Worm (Caenorhabditis elegans) whole organism, L1 larva: ENCODE measurements around the gene F17H10.4.

Source experiments
- Y116A8C.19 ChIP-seq: sonication (generic microtip); optimal IDR thresholded peaks from 2 replicates; lab custom pipeline; 2016; ENCODE audit warnings: missing compliant biosample characterization, missing genetic modification characterization, borderline replicate concordance
- aha-1 ChIP-seq: fragments of 150-350 bp; optimal IDR thresholded peaks from 2 replicates; lab custom pipeline; 2014; ENCODE audit warnings: missing biosample characterization, missing genetic modification characterization
- alr-1 ChIP-seq: fragments of 200-800 bp; sonication (Bioruptor generic); optimal IDR thresholded peaks from 2 replicates; lab custom pipeline; 2018; ENCODE audit warnings: borderline replicate concordance, mild to moderate bottlenecking, missing genetic modification characterization, missing compliant biosample characterization
- aly-2 ChIP-seq: fragments of 150-350 bp; optimal IDR thresholded peaks from 2 replicates; lab custom pipeline; 2014; ENCODE audit warnings: missing biosample characterization, missing genetic modification characterization
- ama-1 ChIP-seq: fragments of 150-350 bp; optimal IDR thresholded peaks from 2 replicates; lab custom pipeline; 2014
- ceh-82 ChIP-seq, 3 experiments: fragments of 150-350 bp in 1 of 3; sonication (generic microtip) in 2 of 3; optimal IDR thresholded peaks; 2 replicates each; lab custom pipeline; 2014 to 2017; ENCODE audit warnings: missing biosample characterization in 3 of 3, missing genetic modification characterization in 3 of 3
- ceh-88 ChIP-seq: fragments of 200-800 bp; sonication (Bioruptor generic); IDR thresholded peaks from 2 replicates; pipeline ENCODE4 v1.3.6; 2022; ENCODE audit warnings: missing genetic modification characterization, missing compliant biosample characterization
- dsc-1 ChIP-seq: sonication (generic microtip); optimal IDR thresholded peaks from 2 replicates; lab custom pipeline; 2016; ENCODE audit warnings: mild to moderate bottlenecking, missing genetic modification characterization, missing compliant biosample characterization
- efl-1 ChIP-seq, 4 experiments: fragments of 150-350 bp; optimal IDR thresholded peaks in 3 of 4; peaks in 1 of 4; 1 replicate in 1 of 4; 2 replicates in 3 of 4; lab custom pipeline; 2014; ENCODE audit warnings: missing biosample characterization in 2 of 4, missing genetic modification characterization in 2 of 4, missing genetic modification reagents in 2 of 4
- efl-3 ChIP-seq: fragments of 200-800 bp; sonication (Bioruptor generic); optimal IDR thresholded peaks from 2 replicates; lab custom pipeline; 2018; ENCODE audit warnings: mild to moderate bottlenecking, missing genetic modification characterization, missing compliant biosample characterization
- egl-13 ChIP-seq: sonication (generic microtip); optimal IDR thresholded peaks from 2 replicates; lab custom pipeline; 2016; ENCODE audit warnings: missing genotype, missing genetic modification reagents, missing genetic modification characterization, missing compliant biosample characterization
- egl-27 ChIP-seq, 2 experiments: fragments of 150-350 bp in 1 of 2; sonication (generic microtip); optimal IDR thresholded peaks; 3 replicates each; lab custom pipeline; 2017 to 2018; ENCODE audit warnings: missing biosample characterization in 2 of 2, missing genetic modification characterization in 2 of 2, missing genetic modification reagents in 2 of 2
- elt-2 ChIP-seq: sonication (generic microtip); optimal IDR thresholded peaks from 2 replicates; lab custom pipeline; 2016; ENCODE audit warnings: missing genetic modification characterization, mild to moderate bottlenecking, inconsistent platforms, missing compliant biosample characterization, missing genetic modification reagents
- elt-3 ChIP-seq, 6 experiments: fragments of 150-350 bp in 1 of 6; sonication (generic microtip); optimal IDR thresholded peaks; 2 replicates each; lab custom pipeline; 2017 to 2018; ENCODE audit warnings: missing biosample characterization in 6 of 6, missing genetic modification characterization in 6 of 6, inconsistent platforms in 1 of 6
- ets-5 ChIP-seq: fragments of 200-800 bp; sonication (Bioruptor generic); IDR thresholded peaks from 2 replicates; pipeline ENCODE4 v1.3.6; 2022; ENCODE audit warnings: missing genetic modification characterization, missing compliant biosample characterization
- fkh-10 ChIP-seq: sonication (generic microtip); optimal IDR thresholded peaks from 2 replicates; lab custom pipeline; 2017; ENCODE audit warnings: missing biosample characterization, missing genetic modification reagents, missing genetic modification characterization
- fkh-4 ChIP-seq: sonication (generic microtip); optimal IDR thresholded peaks from 2 replicates; lab custom pipeline; 2016; ENCODE audit warnings: missing compliant biosample characterization, missing genetic modification characterization, borderline replicate concordance
- fos-1 ChIP-seq: fragments of 150-350 bp; optimal IDR thresholded peaks from 2 replicates; lab custom pipeline; 2014; ENCODE audit warnings: missing biosample characterization, missing genetic modification characterization
- hlh-4 ChIP-seq: sonication (generic microtip); optimal IDR thresholded peaks from 2 replicates; lab custom pipeline; 2016; ENCODE audit warnings: mild to moderate bottlenecking, missing genetic modification characterization, missing compliant biosample characterization
- isw-1 ChIP-seq: fragments of 200-800 bp; sonication (Bioruptor generic); IDR thresholded peaks from 2 replicates; pipeline ENCODE4 v1.3.6; 2022; ENCODE audit warnings: missing genetic modification characterization, missing compliant biosample characterization
- jun-1 ChIP-seq: fragments of 150-350 bp; optimal IDR thresholded peaks from 2 replicates; lab custom pipeline; 2014; ENCODE audit warnings: missing biosample characterization, missing genetic modification reagents, missing genetic modification characterization
- lin-13 ChIP-seq: fragments of 150-350 bp; optimal IDR thresholded peaks from 2 replicates; lab custom pipeline; 2014; ENCODE audit warnings: missing biosample characterization, missing genetic modification reagents, missing genetic modification characterization
- lir-3 ChIP-seq: sonication (generic microtip); optimal IDR thresholded peaks from 2 replicates; lab custom pipeline; 2016; ENCODE audit warnings: mild to moderate bottlenecking, missing genetic modification characterization, moderate library complexity, missing compliant biosample characterization; ENCODE audit not compliant: poor library complexity
- mab-9 ChIP-seq: fragments of 200-800 bp; sonication (Bioruptor generic); IDR thresholded peaks from 2 replicates; pipeline ENCODE4 v1.3.6; 2022; ENCODE audit warnings: missing genetic modification reagents, missing genetic modification characterization, missing compliant biosample characterization
- mdl-1 ChIP-seq, 2 experiments: fragments of 150-350 bp; optimal IDR thresholded peaks; 2 replicates each; lab custom pipeline; 2014 to 2017; ENCODE audit warnings: missing biosample characterization in 2 of 2, missing genetic modification characterization in 2 of 2, inconsistent platforms in 1 of 2
- mep-1 ChIP-seq: fragments of 150-350 bp; optimal IDR thresholded peaks from 2 replicates; lab custom pipeline; 2014; ENCODE audit warnings: missing biosample characterization, missing genetic modification characterization
- nhr-12 ChIP-seq: sonication (generic microtip); optimal IDR thresholded peaks from 2 replicates; lab custom pipeline; 2017; ENCODE audit warnings: missing biosample characterization, missing genetic modification characterization
- nhr-19 ChIP-seq: fragments of 200-800 bp; sonication (Bioruptor generic); conservative IDR thresholded peaks from 2 replicates; pipeline ENCODE4 v1.3.6; 2022; ENCODE audit warnings: missing genetic modification characterization, missing compliant biosample characterization
- nhr-20 ChIP-seq: sonication (generic microtip); optimal IDR thresholded peaks from 2 replicates; lab custom pipeline; 2016; ENCODE audit warnings: mild to moderate bottlenecking, missing genetic modification characterization, missing compliant biosample characterization
- nhr-237 ChIP-seq: fragments of 150-350 bp; optimal IDR thresholded peaks from 2 replicates; lab custom pipeline; 2014; ENCODE audit warnings: missing biosample characterization, missing genetic modification characterization
- nhr-28 ChIP-seq: fragments of 150-350 bp; optimal IDR thresholded peaks from 2 replicates; lab custom pipeline; 2014; ENCODE audit warnings: missing biosample characterization, missing genetic modification characterization
- nhr-71 ChIP-seq: sonication (generic microtip); optimal IDR thresholded peaks from 2 replicates; lab custom pipeline; 2016; ENCODE audit warnings: mild to moderate bottlenecking, missing genetic modification characterization, moderate library complexity, missing compliant biosample characterization
- nhr-77 ChIP-seq: fragments of 150-350 bp; optimal IDR thresholded peaks from 2 replicates; lab custom pipeline; 2014; ENCODE audit warnings: missing biosample characterization, missing genetic modification characterization
- nhr-84 ChIP-seq: sonication (generic microtip); optimal IDR thresholded peaks from 2 replicates; lab custom pipeline; 2017; ENCODE audit warnings: missing biosample characterization, missing genetic modification characterization
- nhr-85 ChIP-seq: sonication (generic microtip); peaks from one replicate; lab custom pipeline; 2016; ENCODE audit warnings: missing genetic modification characterization, inconsistent platforms, missing compliant biosample characterization
- pag-3 ChIP-seq: sonication (generic microtip); optimal IDR thresholded peaks from 2 replicates; lab custom pipeline; 2017; ENCODE audit warnings: missing genetic modification characterization, mild to moderate bottlenecking, missing compliant biosample characterization, antibody characterized with exemption, borderline replicate concordance; ENCODE audit not compliant: insufficient read depth
- pax-3 ChIP-seq: fragments of 200-800 bp; sonication (Bioruptor generic); optimal IDR thresholded peaks from 2 replicates; lab custom pipeline; 2018; ENCODE audit warnings: mild to moderate bottlenecking, missing genetic modification characterization, moderate library complexity, missing compliant biosample characterization
- pqm-1 ChIP-seq: sonication (generic microtip); optimal IDR thresholded peaks from 3 replicates; lab custom pipeline; 2017; ENCODE audit warnings: missing biosample characterization, missing genetic modification characterization
- skn-1 ChIP-seq: fragments of 150-350 bp; optimal IDR thresholded peaks from 2 replicates; lab custom pipeline; 2014; ENCODE audit warnings: missing biosample characterization, missing genetic modification characterization
- snu-23 ChIP-seq: sonication (generic microtip); optimal IDR thresholded peaks from 2 replicates; lab custom pipeline; 2016; ENCODE audit warnings: missing genetic modification characterization, missing compliant biosample characterization
- sox-4 ChIP-seq: sonication (generic microtip); optimal IDR thresholded peaks from 2 replicates; lab custom pipeline; 2016; ENCODE audit warnings: missing genetic modification characterization, missing compliant biosample characterization
- sptf-1 ChIP-seq: fragments of 150-350 bp; optimal IDR thresholded peaks from 2 replicates; lab custom pipeline; 2014; ENCODE audit warnings: missing biosample characterization, missing genetic modification characterization
- swsn-7 ChIP-seq: sonication (generic microtip); optimal IDR thresholded peaks from 2 replicates; lab custom pipeline; 2016; ENCODE audit warnings: missing genetic modification characterization, missing compliant biosample characterization
- tbx-2 ChIP-seq: sonication (generic microtip); optimal IDR thresholded peaks from 2 replicates; lab custom pipeline; 2016; ENCODE audit warnings: missing genetic modification characterization, missing compliant biosample characterization
- unc-30 ChIP-seq: sonication (generic microtip); optimal IDR thresholded peaks from 2 replicates; lab custom pipeline; 2017; ENCODE audit warnings: missing biosample characterization, missing genetic modification characterization
- unc-86 ChIP-seq: sonication (generic microtip); optimal IDR thresholded peaks from 2 replicates; lab custom pipeline; 2016; ENCODE audit warnings: missing genetic modification characterization, missing compliant biosample characterization
- xbp-1 ChIP-seq: sonication (generic microtip); optimal IDR thresholded peaks from 2 replicates; lab custom pipeline; 2016; ENCODE audit warnings: missing genetic modification characterization, missing compliant biosample characterization
- zip-4 ChIP-seq: fragments of 200-800 bp; sonication (Bioruptor generic); optimal IDR thresholded peaks from 2 replicates; lab custom pipeline; 2018; ENCODE audit warnings: mild to moderate bottlenecking, missing genetic modification characterization, moderate library complexity, missing compliant biosample characterization
- ztf-4 ChIP-seq: fragments of 150-350 bp; optimal IDR thresholded peaks from 2 replicates; lab custom pipeline; 2014; ENCODE audit warnings: missing biosample characterization, missing genetic modification characterization

Gene F17H10.4

ce11 chrX:13126420-13126819 is at the start of gene F17H10.4:
Gene F17H10.4 (minus strand): TSS chrX:13126520.
- TF ChIP-seq ets-5, result no peak
- TF ChIP-seq, all 84 proteins: peak for 0

ce11 chrX:13174437-13174836 is 48.1 kb upstream of the F17H10.4 start:
- TF ChIP-seq nhr-71 (tag; lab: Kevin White, UChicago) (no peak), nhr-85 (peak; percentile 74)

ce11 chrX:13171206-13171605 is 44.9 kb upstream of the F17H10.4 start:
- no peak for TF ChIP-seq skn-1 (tag; lab: Kevin White, UChicago)
- no peak for TF ChIP-seq lir-3 (tag; lab: Kevin White, UChicago)
- TF ChIP-seq unc-30, result no peak
- no peak for TF ChIP-seq ztf-4 (tag; lab: Kevin White, UChicago)
- no peak; the same call in 1 of the 2 replicates for TF ChIP-seq nhr-19 (GFP tag; lab: Robert Waterston, UW)
- no peak for TF ChIP-seq pax-3 (tag; lab: Kevin White, UChicago)
- TF ChIP-seq sptf-1 (tag; lab: Kevin White, UChicago), result no peak
- TF ChIP-seq aly-2 (tag; lab: Kevin White, UChicago), result no peak
- no peak for TF ChIP-seq mep-1 (tag; lab: Kevin White, UChicago)
- no peak for TF ChIP-seq efl-3 (GFP tag; lab: Kevin White, UChicago)
- peak; percentile 36 for TF ChIP-seq nhr-71 (tag; lab: Kevin White, UChicago)
- TF ChIP-seq sox-4 (tag; lab: Kevin White, UChicago), result no peak
- no peak for TF ChIP-seq pag-3 (tag; lab: Kevin White, UChicago)
- TF ChIP-seq alr-1 (tag; lab: Kevin White, UChicago), result no peak
- peak; percentile 63 for TF ChIP-seq unc-86
- no peak for TF ChIP-seq nhr-77 (tag; lab: Kevin White, UChicago)
- peak; percentile 12 for TF ChIP-seq egl-13 (tag; lab: Kevin White, UChicago)
- TF ChIP-seq ama-1 (lab: Kevin White, UChicago), result no peak
- TF ChIP-seq hlh-4 (tag; lab: Kevin White, UChicago), result no peak
- no peak for TF ChIP-seq isw-1 (GFP tag; lab: Robert Waterston, UW)
- no peak for TF ChIP-seq pqm-1 (tag; lab: Kevin White, UChicago)
- no peak for TF ChIP-seq nhr-12 (tag; lab: Kevin White, UChicago)
- TF ChIP-seq swsn-7 (tag; lab: Kevin White, UChicago), result peak; percentile 32
- no peak for TF ChIP-seq lin-13 (GFP tag; lab: Kevin White, UChicago)
- TF ChIP-seq ceh-82 (tag; optimal IDR thresholded peaks at IDR 0.05; lab: Kevin White, UChicago), result peak in 1 of 3 experiments; percentile 45
- TF ChIP-seq nhr-237 (tag; lab: Kevin White, UChicago), result no peak
- no peak for TF ChIP-seq ceh-88
- no peak for TF ChIP-seq aha-1 (tag; lab: Kevin White, UChicago)
- TF ChIP-seq fkh-4 (tag; lab: Kevin White, UChicago), result no peak
- no peak for TF ChIP-seq elt-3 (tag; optimal IDR thresholded peaks at IDR 0.05; lab: Kevin White, UChicago)
- TF ChIP-seq mdl-1 (tag; optimal IDR thresholded peaks at IDR 0.05; lab: Kevin White, UChicago), result peak in 1 of 2 experiments; percentile 17
- TF ChIP-seq fkh-10 (GFP tag; lab: Kevin White, UChicago), result peak; percentile 37
- TF ChIP-seq tbx-2 (tag; lab: Kevin White, UChicago), result peak; percentile 26
- peak; percentile 34 for TF ChIP-seq dsc-1
- TF ChIP-seq elt-2 (tag; lab: Kevin White, UChicago), result no peak
- TF ChIP-seq Y116A8C.19 (tag; lab: Kevin White, UChicago), result no peak
- no peak for TF ChIP-seq fos-1 (tag; lab: Kevin White, UChicago)
- TF ChIP-seq egl-27 (tag; optimal IDR thresholded peaks at IDR 0.05; lab: Kevin White, UChicago), result no peak
- TF ChIP-seq nhr-20 (tag; lab: Kevin White, UChicago), result no peak
- TF ChIP-seq zip-4 (GFP tag; lab: Kevin White, UChicago), result no peak
- TF ChIP-seq nhr-28 (tag; lab: Kevin White, UChicago), result no peak
- no peak for TF ChIP-seq efl-1 (optimal IDR thresholded peaks at IDR 0.05; lab: Kevin White, UChicago)
- no peak for TF ChIP-seq efl-1 (GFP tag; optimal IDR thresholded peaks at IDR 0.05 in 1 of 2; lab: Kevin White, UChicago)
- no peak for TF ChIP-seq mab-9 (GFP tag; lab: Robert Waterston, UW)
- TF ChIP-seq jun-1, result no peak
- TF ChIP-seq xbp-1 (tag; lab: Kevin White, UChicago), result no peak
- peak; percentile 43 for TF ChIP-seq snu-23 (GFP tag; lab: Kevin White, UChicago)
- no peak for TF ChIP-seq nhr-84
